Worm (Caenorhabditis elegans): Measurements from ENCODE around the gene ifc-2.

ce11 chrX:642817-643216 is 11.9 kb downstream of the ifc-2 start:
- no peak for TF ChIP-seq snpc-4 (tag; optimal IDR thresholded peaks at IDR 0.05)
- TF ChIP-seq mab-5 (tag; optimal IDR thresholded peaks at IDR 0.05) = no peak
- TF ChIP-seq skn-1 (tag; optimal IDR thresholded peaks at IDR 0.05) = no peak
- TF ChIP-seq egl-27 (tag; optimal IDR thresholded peaks at IDR 0.05) = no peak
- TF ChIP-seq nhr-77 (tag; optimal IDR thresholded peaks at IDR 0.05) = no peak
- TF ChIP-seq ztf-1 (GFP tag; conservative IDR thresholded peaks at IDR 0.05) = no peak
- no peak for TF ChIP-seq ZK546.5 (tag; optimal IDR thresholded peaks at IDR 0.05)
- no peak for TF ChIP-seq nhr-237 (tag; optimal IDR thresholded peaks at IDR 0.05)
- no peak for TF ChIP-seq lin-11 (tag; optimal IDR thresholded peaks at IDR 0.05)

Measured in whole organism, L2 larva.